Worm (Caenorhabditis elegans) whole organism, L3 larva: ENCODE results near the gene rbbp-5.

ENCODE experiments used
- ZK546.5 ChIP-seq: sonication (generic microtip); optimal IDR thresholded peaks from 2 replicates; lab custom pipeline; 2017; ENCODE audit warnings: missing biosample characterization, missing genetic modification characterization
- aly-2 ChIP-seq: fragments of 150-350 bp; optimal IDR thresholded peaks from 2 replicates; lab custom pipeline; 2014; ENCODE audit warnings: missing biosample characterization, missing genetic modification characterization
- ceh-82 ChIP-seq: fragments of 150-350 bp; optimal IDR thresholded peaks from 2 replicates; lab custom pipeline; 2014; ENCODE audit warnings: missing biosample characterization, missing genetic modification characterization
- fkh-10 ChIP-seq: sonication (generic microtip); optimal IDR thresholded peaks from 2 replicates; lab custom pipeline; 2017; ENCODE audit warnings: missing biosample characterization, missing genetic modification reagents, missing genetic modification characterization
- nfya-1 ChIP-seq: sonication (generic microtip); optimal IDR thresholded peaks from 2 replicates; lab custom pipeline; 2017; ENCODE audit warnings: missing genetic modification characterization, mild to moderate bottlenecking, missing compliant biosample characterization, antibody characterized with exemption, moderate library complexity; ENCODE audit not compliant: insufficient read depth
- nhr-11 ChIP-seq: fragments of 150-350 bp; optimal IDR thresholded peaks from 2 replicates; lab custom pipeline; 2014; ENCODE audit warnings: missing biosample characterization, missing genetic modification characterization
- nhr-67 ChIP-seq: fragments of 150-350 bp; optimal IDR thresholded peaks from 2 replicates; lab custom pipeline; 2014; ENCODE audit warnings: missing biosample characterization, missing genetic modification characterization
- snpc-4 ChIP-seq: fragments of 150-350 bp; optimal IDR thresholded peaks from 2 replicates; lab custom pipeline; 2014; ENCODE audit warnings: missing biosample characterization, missing genetic modification characterization
- zag-1 ChIP-seq: fragments of 150-350 bp; optimal IDR thresholded peaks from 2 replicates; lab custom pipeline; 2014; ENCODE audit warnings: missing biosample characterization, missing genetic modification characterization

ce11 chrII:6103986-6104385, 6.4 kb downstream of the rbbp-5 start:
- TF ChIP-seq snpc-4 (tag; lab: Kevin White, UChicago) (no peak), fkh-10 (no peak), ceh-82 (tag; lab: Kevin White, UChicago) (no peak), nhr-67 (no peak), nhr-11 (tag; lab: Kevin White, UChicago) (no peak), ZK546.5 (no peak), nfya-1 (tag; lab: Kevin White, UChicago) (no peak), aly-2 (tag; lab: Kevin White, UChicago) (no peak), zag-1 (tag; lab: Kevin White, UChicago) (no peak)
